Worm (Caenorhabditis elegans): Measurements from ENCODE around the gene clc-25.

The clc-25 gene

DNA sequence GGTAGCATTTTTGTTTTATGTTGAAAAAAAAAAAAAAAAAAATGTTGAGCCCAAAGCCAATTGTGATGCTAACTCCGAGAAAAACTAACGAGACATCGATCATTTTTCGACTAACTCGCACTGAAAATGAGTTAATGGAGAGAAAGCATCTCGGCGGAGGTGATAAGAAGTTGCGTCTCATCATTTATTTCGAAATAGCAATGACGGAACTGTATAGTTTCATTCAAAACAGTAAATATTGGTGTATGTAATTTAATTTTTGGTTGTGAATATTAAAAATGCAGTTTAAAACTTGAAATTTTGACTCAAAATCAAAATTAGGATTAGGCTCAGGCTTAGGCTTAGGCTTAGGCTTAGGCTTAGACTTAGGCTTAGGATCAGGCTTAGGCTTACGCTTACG is at the start of gene clc-25:
TSS of gene clc-25 (minus strand) at position 101 of the 400 bp plus-strand sequence.
- TF ChIP-seq tra-4 (tag; optimal IDR thresholded peaks at IDR 0.05) (no peak), B0310.2 (tag; optimal IDR thresholded peaks at IDR 0.05) (no peak), tbx-37 (GFP tag; conservative IDR thresholded peaks at IDR 0.05) (no peak), ama-1 (optimal IDR thresholded peaks at IDR 0.05) (no peak), ceh-13 (GFP tag; optimal IDR thresholded peaks at IDR 0.05) (no peak), F13C5.2 (tag; optimal IDR thresholded peaks at IDR 0.05) (no peak), sea-1 (GFP tag; conservative IDR thresholded peaks at IDR 0.05) (no peak), hmg-4 (GFP tag; optimal IDR thresholded peaks at IDR 0.05) (no peak), hnd-1 (tag; optimal IDR thresholded peaks at IDR 0.05) (no peak), ceh-36 (tag; optimal IDR thresholded peaks at IDR 0.05) (no peak), tbx-11 (GFP tag; IDR thresholded peaks at IDR 0.05) (no peak), flt-1 (GFP tag; IDR thresholded peaks at IDR 0.05) (no peak), ets-7 (tag; optimal IDR thresholded peaks at IDR 0.05) (no peak), hmbx-1 (tag; optimal IDR thresholded peaks at IDR 0.05) (no peak), aly-1 (tag; optimal IDR thresholded peaks at IDR 0.05) (no peak), scrt-1 (GFP tag; IDR thresholded peaks at IDR 0.05) (no peak), pes-1 (GFP tag; IDR thresholded peaks at IDR 0.05) (no peak)

DNA sequence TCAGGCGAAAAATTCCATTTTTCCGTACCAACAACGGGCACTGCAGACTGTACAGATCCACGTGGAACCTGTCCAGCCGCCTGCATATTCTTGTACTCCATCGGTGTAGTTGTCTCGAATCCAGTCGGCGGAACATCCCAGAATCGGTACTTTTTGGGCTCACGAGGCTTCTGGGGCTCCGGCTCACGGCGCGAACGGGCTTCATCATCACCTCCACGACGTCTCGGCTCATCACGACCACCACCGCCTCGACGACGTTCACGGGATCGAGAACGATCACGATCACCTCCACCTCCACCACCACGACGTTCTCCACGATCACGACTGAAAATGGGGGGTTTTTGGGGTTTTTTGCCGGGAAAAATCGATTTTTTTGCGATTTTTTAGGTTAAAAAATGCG is 48.0 kb upstream of the clc-25 start:
- no peak for TF ChIP-seq flt-1 (GFP tag; IDR thresholded peaks at IDR 0.05)
- no peak for TF ChIP-seq ceh-13 (GFP tag; optimal IDR thresholded peaks at IDR 0.05)
- TF ChIP-seq hnd-1 (tag; optimal IDR thresholded peaks at IDR 0.05) = no peak
- TF ChIP-seq hmg-4 (GFP tag; optimal IDR thresholded peaks at IDR 0.05) = no peak
- no peak for TF ChIP-seq pes-1 (GFP tag; IDR thresholded peaks at IDR 0.05)
- no peak for TF ChIP-seq ceh-36 (tag; optimal IDR thresholded peaks at IDR 0.05)
- TF ChIP-seq ama-1 (optimal IDR thresholded peaks at IDR 0.05) = no peak
- no peak for TF ChIP-seq F13C5.2 (tag; optimal IDR thresholded peaks at IDR 0.05)
- TF ChIP-seq tbx-11 (GFP tag; IDR thresholded peaks at IDR 0.05) = no peak
- TF ChIP-seq ets-7 (tag; optimal IDR thresholded peaks at IDR 0.05) = no peak
- TF ChIP-seq tbx-37 (GFP tag; conservative IDR thresholded peaks at IDR 0.05) = no peak
- TF ChIP-seq aly-1 (tag; optimal IDR thresholded peaks at IDR 0.05) = no peak
- no peak for TF ChIP-seq sea-1 (GFP tag; conservative IDR thresholded peaks at IDR 0.05)
- TF ChIP-seq scrt-1 (GFP tag; IDR thresholded peaks at IDR 0.05) = no peak
- no peak for TF ChIP-seq B0310.2 (tag; optimal IDR thresholded peaks at IDR 0.05)
- no peak for TF ChIP-seq hmbx-1 (tag; optimal IDR thresholded peaks at IDR 0.05)
- TF ChIP-seq tra-4 (tag; optimal IDR thresholded peaks at IDR 0.05) = no peak

DNA sequence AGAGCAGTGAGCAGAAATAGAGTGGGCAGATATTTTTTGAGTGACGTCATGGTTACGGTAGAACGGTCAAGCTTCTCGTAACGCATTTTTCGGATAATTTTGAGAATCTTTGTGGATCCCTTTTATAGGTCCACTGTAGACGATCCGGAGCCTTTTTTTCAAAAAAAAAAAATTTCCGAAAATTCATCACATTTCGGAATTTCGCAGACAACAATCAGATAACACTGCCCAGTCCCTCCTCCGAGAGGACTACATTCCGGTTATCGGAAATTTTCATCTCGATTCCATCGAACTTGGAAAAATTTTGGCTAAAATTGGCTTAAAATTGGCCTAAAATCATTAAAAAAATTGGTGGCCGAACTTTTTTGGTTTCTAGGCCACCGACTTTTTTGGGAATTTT is 33.8 kb upstream of the clc-25 start, which contains the start of gene BE0003N10.6:
TSS of gene BE0003N10.6 (minus strand) at position 101 of the 400 bp plus-strand sequence.
- TF ChIP-seq tbx-37 (GFP tag; conservative IDR thresholded peaks at IDR 0.05) (no peak), ceh-36 (tag; optimal IDR thresholded peaks at IDR 0.05) (no peak), scrt-1 (GFP tag; IDR thresholded peaks at IDR 0.05) (no peak)

DNA sequence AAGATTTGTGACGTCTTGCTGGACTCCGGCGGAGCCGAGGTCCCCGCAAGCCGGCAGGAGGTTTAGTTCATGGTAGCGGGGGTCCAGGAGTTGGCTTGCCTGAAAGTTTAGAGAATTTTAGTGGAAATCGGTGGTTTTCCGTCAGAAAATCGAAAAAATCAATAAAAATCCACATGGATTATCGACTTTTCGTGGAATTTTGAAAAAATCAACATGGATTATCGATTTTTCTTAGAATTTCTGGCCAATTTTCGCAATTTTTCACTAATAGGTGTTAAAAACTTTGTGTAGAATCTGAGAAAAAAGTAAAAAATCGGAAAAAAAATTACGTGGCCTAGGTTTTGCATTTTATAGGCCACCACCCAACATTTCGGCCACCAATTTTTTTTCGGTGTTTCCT is 32.7 kb upstream of the clc-25 start:
- no peak for TF ChIP-seq flt-1 (GFP tag; IDR thresholded peaks at IDR 0.05)
- TF ChIP-seq ceh-13 (GFP tag; optimal IDR thresholded peaks at IDR 0.05) = no peak
- TF ChIP-seq hmg-4 (GFP tag; optimal IDR thresholded peaks at IDR 0.05) = no peak
- no peak for TF ChIP-seq tbx-11 (GFP tag; IDR thresholded peaks at IDR 0.05)
- no peak for TF ChIP-seq ama-1 (optimal IDR thresholded peaks at IDR 0.05)
- no peak for TF ChIP-seq F13C5.2 (tag; optimal IDR thresholded peaks at IDR 0.05)
- no peak for TF ChIP-seq tra-4 (tag; optimal IDR thresholded peaks at IDR 0.05)
- TF ChIP-seq B0310.2 (tag; optimal IDR thresholded peaks at IDR 0.05) = no peak
- no peak for TF ChIP-seq scrt-1 (GFP tag; IDR thresholded peaks at IDR 0.05)
- TF ChIP-seq pes-1 (GFP tag; IDR thresholded peaks at IDR 0.05) = no peak
- TF ChIP-seq ets-7 (tag; optimal IDR thresholded peaks at IDR 0.05) = no peak
- TF ChIP-seq sea-1 (GFP tag; conservative IDR thresholded peaks at IDR 0.05) = no peak
- no peak for TF ChIP-seq ceh-36 (tag; optimal IDR thresholded peaks at IDR 0.05)
- TF ChIP-seq tbx-37 (GFP tag; conservative IDR thresholded peaks at IDR 0.05) = no peak
- TF ChIP-seq hmbx-1 (tag; optimal IDR thresholded peaks at IDR 0.05) = no peak

DNA sequence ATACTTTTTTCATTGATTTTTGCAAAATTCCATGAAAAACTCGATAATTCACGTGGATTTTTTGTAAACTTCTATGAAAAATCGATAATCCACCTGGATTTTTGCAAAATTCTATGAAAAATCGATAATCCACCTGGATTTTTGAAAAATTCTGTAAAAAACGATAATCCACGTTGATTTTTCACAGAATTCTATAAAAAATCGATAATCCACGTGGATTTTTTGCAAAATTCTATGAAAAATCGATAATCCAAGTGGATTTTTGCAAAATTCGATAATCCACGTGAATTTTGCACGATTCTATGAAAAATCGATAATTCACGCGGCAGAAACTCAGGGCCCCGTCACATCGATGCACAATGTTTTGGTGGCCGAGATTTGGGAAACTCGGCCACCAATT is 31.9 kb upstream of the clc-25 start:
- TF ChIP-seq flt-1 (GFP tag; IDR thresholded peaks at IDR 0.05) (no peak), F13C5.2 (tag; optimal IDR thresholded peaks at IDR 0.05) (no peak), tbx-11 (GFP tag; IDR thresholded peaks at IDR 0.05) (no peak), ceh-13 (GFP tag; optimal IDR thresholded peaks at IDR 0.05) (no peak), B0310.2 (tag; optimal IDR thresholded peaks at IDR 0.05) (no peak), tbx-37 (GFP tag; conservative IDR thresholded peaks at IDR 0.05) (no peak), sea-1 (GFP tag; conservative IDR thresholded peaks at IDR 0.05) (no peak), hnd-1 (tag; optimal IDR thresholded peaks at IDR 0.05) (no peak), scrt-1 (GFP tag; IDR thresholded peaks at IDR 0.05) (no peak), ets-7 (tag; optimal IDR thresholded peaks at IDR 0.05) (no peak), hmg-4 (GFP tag; optimal IDR thresholded peaks at IDR 0.05) (no peak), hmbx-1 (tag; optimal IDR thresholded peaks at IDR 0.05) (no peak)

DNA sequence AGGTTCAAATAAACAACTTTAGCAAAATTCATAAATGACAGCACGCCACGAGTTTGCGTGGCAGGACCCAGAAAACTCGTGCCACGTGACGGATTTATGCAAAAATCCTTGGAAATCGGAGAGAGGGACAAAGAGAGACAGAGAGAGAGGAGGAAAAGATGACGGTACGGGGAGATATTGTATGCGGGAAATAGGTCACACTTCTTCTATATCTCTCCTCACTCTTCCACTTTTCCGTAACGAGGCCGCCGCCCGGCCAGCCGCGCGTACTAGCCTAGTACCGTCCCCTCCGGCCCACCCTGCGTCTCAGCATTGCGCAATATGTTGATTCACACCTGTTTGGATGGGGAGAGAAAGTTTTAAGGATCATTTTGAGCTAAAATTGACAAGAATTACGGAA is 27.9 kb upstream of the clc-25 start:
- TF ChIP-seq hmg-4 (GFP tag; optimal IDR thresholded peaks at IDR 0.05) = peak; percentile 56
- no peak for TF ChIP-seq B0310.2 (tag; optimal IDR thresholded peaks at IDR 0.05)

DNA sequence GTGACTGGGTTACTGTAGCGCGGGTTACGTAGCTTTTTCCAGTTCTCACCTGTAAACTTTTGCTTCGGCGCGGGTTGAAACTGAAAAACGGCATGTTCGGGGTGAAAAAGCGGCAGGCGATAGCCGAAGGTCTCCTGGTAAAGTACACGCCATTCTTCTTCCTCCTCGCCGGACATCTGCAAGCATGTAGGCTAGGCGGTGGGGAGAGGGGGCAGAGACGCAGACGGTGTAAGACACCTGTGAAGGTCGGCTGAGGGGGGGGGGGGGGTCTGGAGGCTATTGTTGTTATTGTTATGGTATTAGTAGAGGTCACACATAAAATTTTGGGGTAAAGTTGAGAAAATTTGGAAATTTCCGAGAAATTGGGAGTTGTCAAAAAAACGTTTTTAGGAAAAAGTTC is 26.9 kb upstream of the clc-25 start, which contains the start of gene fbxo-11.2:
TSS of gene fbxo-11.2 (minus strand) at position 176 of the 400 bp plus-strand sequence.
- TF ChIP-seq sea-1 (GFP tag; conservative IDR thresholded peaks at IDR 0.05) (no peak), scrt-1 (GFP tag; IDR thresholded peaks at IDR 0.05) (no peak), tra-4 (tag; optimal IDR thresholded peaks at IDR 0.05) (no peak), ets-7 (tag; optimal IDR thresholded peaks at IDR 0.05) (no peak), F13C5.2 (tag; optimal IDR thresholded peaks at IDR 0.05) (no peak), aly-1 (tag; optimal IDR thresholded peaks at IDR 0.05) (no peak), B0310.2 (tag; optimal IDR thresholded peaks at IDR 0.05) (no peak), ceh-36 (tag; optimal IDR thresholded peaks at IDR 0.05) (no peak), hnd-1 (tag; optimal IDR thresholded peaks at IDR 0.05) (no peak)

DNA sequence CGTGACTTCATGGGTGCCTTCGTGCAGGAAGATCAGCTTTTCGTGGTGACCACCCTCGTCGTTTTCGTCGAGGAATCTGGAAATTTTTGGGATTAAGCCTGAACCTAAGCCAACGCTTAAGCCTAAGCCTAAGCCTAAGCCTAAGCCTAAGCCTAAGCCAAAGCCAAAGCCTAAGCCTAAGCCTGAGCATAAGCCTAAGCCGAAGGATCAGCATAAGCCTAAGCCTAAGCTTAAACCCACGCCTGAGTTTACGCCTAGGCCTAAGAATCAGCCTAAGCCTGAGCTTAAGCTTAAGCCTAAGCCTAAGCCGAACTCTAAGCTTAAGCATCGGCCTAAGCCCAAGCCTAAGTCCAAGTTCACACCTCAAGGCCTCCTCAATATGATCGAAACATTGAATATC is 26.1 kb upstream of the clc-25 start:
- TF ChIP-seq ceh-36 (tag; optimal IDR thresholded peaks at IDR 0.05) = peak; percentile 90
- TF ChIP-seq ama-1 (optimal IDR thresholded peaks at IDR 0.05) = no peak
